Fruit fly (Drosophila melanogaster) whole organism, embryonic: ENCODE results near the gene CG42660.

Source experiments
- CG10267 ChIP-seq: fragments of 200-800 bp; sonication (Bioruptor generic); optimal IDR thresholded peaks from 2 replicates; lab custom pipeline; 2018; ENCODE audit warnings: missing biosample characterization, mild to moderate bottlenecking, missing genetic modification characterization, moderate library complexity
- CG10321 ChIP-seq: fragments of 200-800 bp; sonication (Bioruptor generic); IDR thresholded peaks from 2 replicates; pipeline ENCODE4 v1.3.6; 2022; ENCODE audit warnings: missing biosample characterization, missing genetic modification characterization
- CG10366 ChIP-seq: fragments of 200-800 bp; sonication (Bioruptor generic); IDR thresholded peaks from 2 replicates; pipeline ENCODE4 v1.3.6; 2022; ENCODE audit warnings: missing biosample characterization, missing genetic modification characterization
- CG11247 ChIP-seq: fragments of 200-800 bp; sonication (Bioruptor generic); IDR thresholded peaks from 2 replicates; pipeline ENCODE4 v1.3.6; 2022; ENCODE audit warnings: missing biosample characterization, missing genetic modification characterization
- CG13287 ChIP-seq: fragments of 200-800 bp; sonication (Bioruptor generic); IDR thresholded peaks from 2 replicates; pipeline ENCODE4 v1.3.6; 2022; ENCODE audit warnings: missing biosample characterization, missing genetic modification characterization; ENCODE audit not compliant: partially characterized antibody
- CG13424 ChIP-seq: fragments of 200-800 bp; sonication (Bioruptor generic); optimal IDR thresholded peaks from 2 replicates; lab custom pipeline; 2019; ENCODE audit warnings: missing biosample characterization, mild to moderate bottlenecking, missing genetic modification characterization, moderate library complexity
- CG2199 ChIP-seq: fragments of 200-800 bp; sonication (Bioruptor generic); IDR thresholded peaks from 3 replicates; pipeline ENCODE4 v1.3.6; 2022; ENCODE audit warnings: missing biosample characterization, missing genetic modification characterization
- CG31224 ChIP-seq: fragments of 200-800 bp; sonication (Bioruptor generic); IDR thresholded peaks from 2 replicates; pipeline ENCODE4 v1.3.6; 2022; ENCODE audit warnings: missing biosample characterization, missing genetic modification characterization
- CG3163 ChIP-seq: fragments of 200-800 bp; sonication (Bioruptor generic); optimal IDR thresholded peaks from 3 replicates; lab custom pipeline; 2016; ENCODE audit warnings: missing biosample characterization, missing genetic modification characterization
- CG33557 ChIP-seq: fragments of 200-800 bp; sonication (Bioruptor generic); optimal IDR thresholded peaks from 2 replicates; lab custom pipeline; 2019; ENCODE audit warnings: missing biosample characterization, mild to moderate bottlenecking, missing genetic modification characterization, moderate library complexity
- CG3407 ChIP-seq: fragments of 200-800 bp; sonication (Bioruptor generic); optimal IDR thresholded peaks from 2 replicates; lab custom pipeline; 2018; ENCODE audit warnings: missing biosample characterization, mild to moderate bottlenecking, missing genetic modification characterization
- CG6689 ChIP-seq: fragments of 200-800 bp; sonication (Bioruptor generic); IDR thresholded peaks from 2 replicates; pipeline ENCODE4 v1.3.6; 2022; ENCODE audit warnings: missing biosample characterization, missing genetic modification characterization
- CG7963 ChIP-seq: fragments of 200-800 bp; sonication (Bioruptor generic); IDR thresholded peaks from 3 replicates; pipeline ENCODE4 v1.3.6; 2022; ENCODE audit warnings: missing biosample characterization, missing genetic modification characterization; ENCODE audit not compliant: partially characterized antibody
- CG8290 ChIP-seq, 3 experiments: fragments of 200-800 bp; sonication (Bioruptor generic); optimal IDR thresholded peaks; 2 replicates each; lab custom pipeline; 2016 to 2019; ENCODE audit warnings: missing biosample characterization in 3 of 3, missing genetic modification characterization in 3 of 3, mild to moderate bottlenecking in 2 of 3, moderate library complexity in 1 of 3
- CG8944 ChIP-seq: fragments of 200-800 bp; sonication (Bioruptor generic); optimal IDR thresholded peaks from 3 replicates; lab custom pipeline; 2016; ENCODE audit warnings: missing biosample characterization, missing genetic modification characterization
- Ets65A ChIP-seq: fragments of 200-800 bp; sonication (Bioruptor generic); peaks from one replicate; lab custom pipeline; 2016; ENCODE audit warnings: missing biosample characterization, missing genetic modification characterization
- GATAe ChIP-seq: fragments of 200-800 bp; sonication (Bioruptor generic); conservative IDR thresholded peaks from 2 replicates; pipeline ENCODE4 v1.3.6; 2022; ENCODE audit warnings: missing biosample characterization, missing genetic modification characterization
- Gsc ChIP-seq: fragments of 200-800 bp; sonication (Bioruptor generic); IDR thresholded peaks from 2 replicates; pipeline ENCODE4 v1.3.6; 2022; ENCODE audit warnings: missing biosample characterization, missing genetic modification characterization
- Hr51 ChIP-seq, 2 experiments: fragments of 200-800 bp; sonication (Bioruptor generic); optimal IDR thresholded peaks; 2 replicates in 1 of 2; 3 replicates in 1 of 2; lab custom pipeline; 2016 to 2018; ENCODE audit warnings: missing biosample characterization in 2 of 2, missing genetic modification characterization in 2 of 2, mild to moderate bottlenecking in 1 of 2, moderate library complexity in 1 of 2
- Med ChIP-seq: fragments of 200-800 bp; sonication (Bioruptor generic); peaks from one replicate; lab custom pipeline; 2016; ENCODE audit warnings: missing biosample characterization, missing genetic modification characterization, mild to moderate bottlenecking, inconsistent platforms, moderate library complexity
- Nf-YC ChIP-seq: fragments of 200-800 bp; optimal IDR thresholded peaks from 3 replicates; lab custom pipeline; 2019; ENCODE audit warnings: missing biosample characterization, mild to moderate bottlenecking, missing genetic modification characterization, moderate library complexity
- Six4 ChIP-seq: fragments of 200-800 bp; sonication (Bioruptor generic); optimal IDR thresholded peaks from 2 replicates; lab custom pipeline; 2016; ENCODE audit warnings: missing biosample characterization, missing genetic modification characterization
- Sox100B ChIP-seq: fragments of 200-800 bp; sonication (Bioruptor generic); optimal IDR thresholded peaks from 3 replicates; lab custom pipeline; 2018; ENCODE audit warnings: missing biosample characterization, mild to moderate bottlenecking, missing genetic modification characterization
- Trl ChIP-seq, 3 experiments: fragments of >200 bp in 2 of 3; fragments of 200-800 bp in 1 of 3; sonication (Bioruptor generic) in 1 of 3; optimal IDR thresholded peaks; 2 replicates in 1 of 3; 3 replicates in 2 of 3; lab custom pipeline; 2016 to 2017; ENCODE audit warnings: missing biosample characterization in 1 of 3, missing genetic modification characterization in 1 of 3
- abd-A ChIP-seq: fragments of 200-800 bp; sonication (Bioruptor generic); optimal IDR thresholded peaks from 3 replicates; lab custom pipeline; 2019; ENCODE audit warnings: missing biosample characterization, mild to moderate bottlenecking, missing genetic modification characterization, moderate library complexity
- chinmo ChIP-seq: fragments of 200-800 bp; sonication (Bioruptor generic); IDR thresholded peaks from 4 replicates; pipeline ENCODE4 v1.3.6; 2022; ENCODE audit warnings: missing biosample characterization, missing genetic modification characterization; ENCODE audit not compliant: partially characterized antibody
- cwo ChIP-seq: fragments of 200-800 bp; sonication (Bioruptor generic); optimal IDR thresholded peaks from 3 replicates; lab custom pipeline; 2017; ENCODE audit warnings: missing biosample characterization, missing genetic modification characterization, mild to moderate bottlenecking, moderate library complexity, missing genetic modification reagents
- dm ChIP-seq: fragments of 200-800 bp; sonication (Bioruptor generic); optimal IDR thresholded peaks from 3 replicates; lab custom pipeline; 2016; ENCODE audit warnings: missing biosample characterization, missing genetic modification characterization
- exex ChIP-seq: fragments of 200-800 bp; sonication (Bioruptor generic); optimal IDR thresholded peaks from 4 replicates; lab custom pipeline; 2018; ENCODE audit warnings: missing biosample characterization, mild to moderate bottlenecking, missing genetic modification characterization, moderate library complexity
- gcm ChIP-seq: fragments of 200-800 bp; sonication (Bioruptor generic); optimal IDR thresholded peaks from 2 replicates; lab custom pipeline; 2019; ENCODE audit warnings: missing biosample characterization, mild to moderate bottlenecking, missing genetic modification characterization, moderate library complexity
- grn ChIP-seq: fragments of 200-800 bp; sonication (Bioruptor generic); optimal IDR thresholded peaks from 3 replicates; lab custom pipeline; 2017; ENCODE audit warnings: missing biosample characterization, missing genetic modification characterization
- inv ChIP-seq: fragments of 200-800 bp; sonication (Bioruptor generic); IDR thresholded peaks from 2 replicates; pipeline ENCODE4 v1.3.6; 2022; ENCODE audit warnings: missing biosample characterization, missing genetic modification characterization; ENCODE audit not compliant: partially characterized antibody
- lab ChIP-seq: fragments of 200-800 bp; sonication (Bioruptor generic); optimal IDR thresholded peaks from 3 replicates; lab custom pipeline; 2017; ENCODE audit warnings: missing biosample characterization, missing genetic modification characterization, mild to moderate bottlenecking, moderate library complexity, missing genetic modification reagents
- mirr ChIP-seq: fragments of 200-800 bp; sonication (Bioruptor generic); optimal IDR thresholded peaks from 3 replicates; lab custom pipeline; 2018; ENCODE audit warnings: missing biosample characterization, mild to moderate bottlenecking, missing genetic modification characterization
- ranshi ChIP-seq: fragments of 200-800 bp; sonication (Bioruptor generic); IDR thresholded peaks from 2 replicates; pipeline ENCODE4 v1.3.6; 2022; ENCODE audit warnings: missing biosample characterization, missing genetic modification characterization
- run ChIP-seq: fragments of 200-800 bp; sonication (Bioruptor generic); optimal IDR thresholded peaks from 3 replicates; lab custom pipeline; 2018; ENCODE audit warnings: missing biosample characterization, mild to moderate bottlenecking, missing genetic modification characterization
- salm ChIP-seq: fragments of 200-800 bp; sonication (Bioruptor generic); optimal IDR thresholded peaks from 2 replicates; lab custom pipeline; 2018; ENCODE audit warnings: missing biosample characterization, mild to moderate bottlenecking, missing genetic modification characterization
- sens ChIP-seq: fragments of 200-800 bp; sonication (Bioruptor generic); peaks from one replicate; lab custom pipeline; 2016; ENCODE audit warnings: missing biosample characterization, missing genetic modification characterization
- sens-2 ChIP-seq: fragments of 200-800 bp; sonication (Bioruptor generic); IDR thresholded peaks from 2 replicates; pipeline ENCODE4 v1.3.6; 2022; ENCODE audit warnings: missing biosample characterization, missing genetic modification characterization
- stwl ChIP-seq: fragments of 200-800 bp; sonication (Bioruptor generic); optimal IDR thresholded peaks from 3 replicates; lab custom pipeline; 2018; ENCODE audit warnings: missing biosample characterization, mild to moderate bottlenecking, missing genetic modification characterization, moderate library complexity
- tgo ChIP-seq: fragments of 200-800 bp; sonication (Bioruptor generic); IDR thresholded peaks from 3 replicates; pipeline ENCODE4 v1.3.6; 2022; ENCODE audit warnings: missing biosample characterization, missing genetic modification characterization
- trh ChIP-seq: fragments of 200-800 bp; sonication (Bioruptor generic); optimal IDR thresholded peaks from 2 replicates; lab custom pipeline; 2016; ENCODE audit warnings: missing biosample characterization, missing genetic modification characterization
- z ChIP-seq: fragments of 200-800 bp; sonication (Bioruptor generic); IDR thresholded peaks from 3 replicates; pipeline ENCODE4 v1.3.6; 2022; ENCODE audit warnings: missing biosample characterization, missing genetic modification characterization

The CG42660 gene

dm6 chr3L:7423517-7423916 is 41.8 kb upstream of the CG42660 start, which contains the start of gene CG42458 (continued):
- TF ChIP-seq CG3407 (GFP tag; lab: Kevin White, UChicago) (no peak), cwo (GFP tag; lab: Kevin White, UChicago) (no peak), tgo (GFP tag; lab: Robert Waterston, UW) (no peak)

dm6 chr3L:7432265-7432664 is 33.0 kb upstream of the CG42660 start:
- TF ChIP-seq lab (GFP tag; lab: Kevin White, UChicago), result peak; percentile 64
- no peak for TF ChIP-seq CG8290 (GFP tag; optimal IDR thresholded peaks at IDR 0.05; lab: Kevin White, UChicago)
- peak in 1 of 2 experiments; percentile 30 for TF ChIP-seq CG8290 (tag; optimal IDR thresholded peaks at IDR 0.05; lab: Kevin White, UChicago)
- TF ChIP-seq stwl (tag; lab: Kevin White, UChicago), result peak; percentile 15
- peak; percentile 47 for TF ChIP-seq grn (GFP tag; lab: Kevin White, UChicago)
- TF ChIP-seq CG11247 (GFP tag; lab: Robert Waterston, UW), result no peak
- peak; percentile 11 for TF ChIP-seq mirr (GFP tag; lab: Kevin White, UChicago)
- peak; percentile 19 for TF ChIP-seq gcm (GFP tag; lab: Kevin White, UChicago)
- 0 out of 4 replicates have a peak, but pooled peaks have one; percentile 57 for TF ChIP-seq chinmo (GFP tag; lab: Robert Waterston, UW)
- TF ChIP-seq exex (tag; lab: Kevin White, UChicago), result peak; percentile 74
- no peak for TF ChIP-seq CG7963 (GFP tag; lab: Robert Waterston, UW)
- 0 out of 2 replicates have a peak, but pooled peaks have one; percentile 7 for TF ChIP-seq CG13287 (GFP tag; lab: Robert Waterston, UW)
- no peak for TF ChIP-seq Six4 (GFP tag; lab: Kevin White, UChicago)
- TF ChIP-seq GATAe (GFP tag; lab: Robert Waterston, UW), result peak; percentile 65
- TF ChIP-seq CG2199, result peak; percentile 60; the same call in 2 of the 3 replicates

dm6 chr3L:7432811-7433324 is 32.4 kb upstream of the CG42660 start:
- TF ChIP-seq CG2199 (peak; percentile 62; the same call in 2 of the 3 replicates), sens (GFP tag; lab: Kevin White, UChicago) (peak; percentile 56), Sox100B (GFP tag; lab: Kevin White, UChicago) (peak; percentile 13), CG33557 (GFP tag; lab: Kevin White, UChicago) (no peak), Med (peak; percentile 30), Ets65A (peak; percentile 53), sens-2 (GFP tag; lab: Robert Waterston, UW) (no peak)
- TF ChIP-seq, all 482 proteins: peak for 5

dm6 chr3L:7433325-7433827 is 31.9 kb upstream of the CG42660 start:
- TF ChIP-seq CG8944 (no peak), CG10321 (GFP tag; lab: Robert Waterston, UW) (peak; percentile 6; the same call in 1 of the 2 replicates), Nf-YC (peak; percentile 4), Trl (optimal IDR thresholded peaks at IDR 0.05; lab: Kevin White, UChicago) (peak; percentile 24 to 50), Trl (GFP tag; optimal IDR thresholded peaks at IDR 0.05; lab: Kevin White, UChicago) (no peak), abd-A (peak; percentile 19), salm (tag; lab: Kevin White, UChicago) (no peak), Gsc (GFP tag; lab: Robert Waterston, UW) (no peak), CG10366 (GFP tag; lab: Robert Waterston, UW) (peak; percentile 24; the same call in 1 of the 2 replicates), inv (no peak), Hr51 (GFP tag; optimal IDR thresholded peaks at IDR 0.05; lab: Kevin White, UChicago) (peak in 1 of 2 experiments; percentile 29), CG3163 (GFP tag; lab: Kevin White, UChicago) (no peak), CG10267 (tag; lab: Kevin White, UChicago) (peak; percentile 2), z (GFP tag; lab: Robert Waterston, UW) (peak; percentile 95), CG31224 (GFP tag; lab: Robert Waterston, UW) (0 out of 2 replicates have a peak, but pooled peaks have one; percentile 15), CG7963 (GFP tag; lab: Robert Waterston, UW) (no peak), trh (GFP tag; lab: Kevin White, UChicago) (no peak), dm (GFP tag; lab: Kevin White, UChicago) (no peak), run (tag; lab: Kevin White, UChicago) (no peak), CG6689 (0 out of 2 replicates have a peak, but pooled peaks have one; percentile 28), CG13424 (peak; percentile 13), ranshi (GFP tag; lab: Robert Waterston, UW) (no peak)
